Worm (Caenorhabditis elegans) whole organism, young adult: ENCODE data around the gene T20G5.13.

Experiments
- B0019.2 ChIP-seq: fragments of 200-800 bp; sonication (Bioruptor generic); conservative IDR thresholded peaks from 2 replicates; pipeline ENCODE4 v1.3.6; 2022; ENCODE audit warnings: missing genetic modification reagents, missing genetic modification characterization, missing compliant biosample characterization
- C17E4.6 ChIP-seq: fragments of 200-800 bp; sonication (Bioruptor generic); IDR thresholded peaks from 2 replicates; pipeline ENCODE4 v1.3.6; 2022; ENCODE audit warnings: missing genetic modification reagents, missing genetic modification characterization, missing compliant biosample characterization
- F33H1.4 ChIP-seq: fragments of 200-800 bp; sonication (Bioruptor generic); IDR thresholded peaks from 2 replicates; pipeline ENCODE4 v1.3.6; 2022; ENCODE audit warnings: missing genetic modification reagents, missing genetic modification characterization, missing compliant biosample characterization
- F55B11.4 ChIP-seq: sonication (generic microtip); optimal IDR thresholded peaks from 2 replicates; lab custom pipeline; 2016; ENCODE audit warnings: missing compliant biosample characterization, missing genetic modification characterization, borderline replicate concordance; ENCODE audit not compliant: insufficient read depth
- K12H6.12 ChIP-seq: fragments of 200-800 bp; sonication (Bioruptor generic); optimal IDR thresholded peaks from 2 replicates; lab custom pipeline; 2018; ENCODE audit warnings: mild to moderate bottlenecking, missing genetic modification characterization, missing compliant biosample characterization
- Y53F4B.3 ChIP-seq: fragments of 200-800 bp; sonication (Bioruptor generic); IDR thresholded peaks from 2 replicates; pipeline ENCODE4 v1.3.6; 2022; ENCODE audit warnings: missing genetic modification reagents, missing genetic modification characterization, missing compliant biosample characterization
- Y53G8AR.9 ChIP-seq: fragments of 200-800 bp; sonication (Bioruptor generic); conservative IDR thresholded peaks from 2 replicates; pipeline ENCODE4 v1.3.6; 2022; ENCODE audit warnings: missing genetic modification reagents, missing genetic modification characterization, missing compliant biosample characterization
- ZK185.1 ChIP-seq: sonication (generic microtip); optimal IDR thresholded peaks from 2 replicates; lab custom pipeline; 2016; ENCODE audit warnings: mild to moderate bottlenecking, missing genetic modification characterization, missing compliant biosample characterization; ENCODE audit not compliant: poor library complexity, severe bottlenecking
- akir-1 ChIP-seq: fragments of 200-800 bp; sonication (Bioruptor generic); optimal IDR thresholded peaks from 2 replicates; lab custom pipeline; 2018; ENCODE audit warnings: mild to moderate bottlenecking, missing genetic modification characterization, moderate library complexity, missing compliant biosample characterization
- ama-1 ChIP-seq, 3 experiments: fragments of 150-350 bp in 1 of 3; sonication (generic microtip) in 2 of 3; optimal IDR thresholded peaks; 2 replicates each; lab custom pipeline; 2014 to 2018; ENCODE audit warnings: missing biosample characterization in 2 of 3, missing genetic modification characterization in 2 of 3, missing genetic modification reagents in 2 of 3
- atf-7 ChIP-seq: sonication (generic microtip); optimal IDR thresholded peaks from 2 replicates; lab custom pipeline; 2017; ENCODE audit warnings: mild to moderate bottlenecking, missing genetic modification characterization, missing compliant biosample characterization
- athp-1 ChIP-seq: sonication (generic microtip); optimal IDR thresholded peaks from 2 replicates; lab custom pipeline; 2017; ENCODE audit warnings: mild to moderate bottlenecking, missing genetic modification characterization, missing compliant biosample characterization
- attf-3 ChIP-seq: fragments of 200-800 bp; sonication (Bioruptor generic); conservative IDR thresholded peaks from 2 replicates; pipeline ENCODE4 v1.3.6; 2022; ENCODE audit warnings: missing genetic modification reagents, missing genetic modification characterization, missing compliant biosample characterization
- efl-1 ChIP-seq: fragments of 150-350 bp; optimal IDR thresholded peaks from 2 replicates; lab custom pipeline; 2014; ENCODE audit warnings: missing biosample characterization, missing genetic modification reagents, missing genetic modification characterization
- egl-18 ChIP-seq: fragments of 200-800 bp; sonication (Bioruptor generic); IDR thresholded peaks from 2 replicates; pipeline ENCODE4 v1.3.6; 2022; ENCODE audit warnings: missing genetic modification reagents, missing genetic modification characterization, missing compliant biosample characterization
- ekl-4 ChIP-seq: fragments of 200-800 bp; sonication (Bioruptor generic); IDR thresholded peaks from 2 replicates; pipeline ENCODE4 v1.3.6; 2022; ENCODE audit warnings: missing genetic modification reagents, missing genetic modification characterization, missing compliant biosample characterization
- ets-4 ChIP-seq: fragments of 200-800 bp; sonication (Bioruptor generic); optimal IDR thresholded peaks from 2 replicates; lab custom pipeline; 2018; ENCODE audit warnings: mild to moderate bottlenecking, missing genetic modification characterization, missing compliant biosample characterization
- gei-17 ChIP-seq: fragments of 200-800 bp; sonication (Bioruptor generic); optimal IDR thresholded peaks from 2 replicates; lab custom pipeline; 2018; ENCODE audit warnings: mild to moderate bottlenecking, missing genetic modification characterization, missing compliant biosample characterization
- hmg-1.2 ChIP-seq: fragments of 200-800 bp; sonication (Bioruptor generic); IDR thresholded peaks from 2 replicates; pipeline ENCODE4 v1.3.6; 2022; ENCODE audit warnings: missing genetic modification reagents, missing genetic modification characterization, missing compliant biosample characterization
- hmg-20 ChIP-seq: fragments of 200-800 bp; sonication (Bioruptor generic); IDR thresholded peaks from 2 replicates; pipeline ENCODE4 v1.3.6; 2022; ENCODE audit warnings: missing genetic modification reagents, missing genetic modification characterization, missing compliant biosample characterization
- let-526 ChIP-seq: fragments of 200-800 bp; sonication (Bioruptor generic); IDR thresholded peaks from 2 replicates; pipeline ENCODE4 v1.3.6; 2022; ENCODE audit warnings: missing genetic modification reagents, missing genetic modification characterization, missing compliant biosample characterization
- lin-54 ChIP-seq: fragments of 200-800 bp; sonication (Bioruptor generic); optimal IDR thresholded peaks from 2 replicates; lab custom pipeline; 2018; ENCODE audit warnings: mild to moderate bottlenecking, missing genetic modification characterization, missing compliant biosample characterization
- lsy-27 ChIP-seq: sonication (generic microtip); optimal IDR thresholded peaks from 2 replicates; lab custom pipeline; 2017; ENCODE audit warnings: missing genetic modification characterization, mild to moderate bottlenecking, missing compliant biosample characterization, antibody characterized with exemption, missing genotype, borderline replicate concordance; ENCODE audit not compliant: insufficient read depth
- madf-8 ChIP-seq: fragments of 200-800 bp; sonication (Bioruptor generic); conservative IDR thresholded peaks from 2 replicates; pipeline ENCODE4 v1.3.6; 2022; ENCODE audit warnings: missing genetic modification reagents, missing genetic modification characterization, missing compliant biosample characterization
- mcd-1 ChIP-seq: fragments of 200-800 bp; sonication (Bioruptor generic); IDR thresholded peaks from 2 replicates; pipeline ENCODE4 v1.3.6; 2022; ENCODE audit warnings: missing genetic modification reagents, missing genetic modification characterization, missing compliant biosample characterization
- nfyb-1 ChIP-seq: fragments of 200-800 bp; sonication (Bioruptor generic); IDR thresholded peaks from 2 replicates; pipeline ENCODE4 v1.3.6; 2022; ENCODE audit warnings: missing genetic modification reagents, missing genetic modification characterization, missing compliant biosample characterization
- nhr-179 ChIP-seq: sonication (generic microtip); optimal IDR thresholded peaks from 2 replicates; lab custom pipeline; 2016; ENCODE audit warnings: mild to moderate bottlenecking, missing genetic modification characterization, missing compliant biosample characterization
- nhr-80 ChIP-seq: sonication (generic microtip); optimal IDR thresholded peaks from 2 replicates; lab custom pipeline; 2016; ENCODE audit warnings: missing genetic modification characterization, missing compliant biosample characterization
- sea-2 ChIP-seq: fragments of 200-800 bp; sonication (Bioruptor generic); IDR thresholded peaks from 2 replicates; pipeline ENCODE4 v1.3.6; 2022; ENCODE audit warnings: missing genetic modification characterization, missing compliant biosample characterization
- tbp1 ChIP-seq: fragments of 200-800 bp; sonication (Bioruptor generic); optimal IDR thresholded peaks from 2 replicates; lab custom pipeline; 2018; ENCODE audit warnings: mild to moderate bottlenecking, missing genetic modification characterization, missing compliant biosample characterization
- tlf-1 ChIP-seq: fragments of 200-800 bp; sonication (Bioruptor generic); optimal IDR thresholded peaks from 2 replicates; lab custom pipeline; 2018; ENCODE audit warnings: mild to moderate bottlenecking, missing genetic modification characterization, missing compliant biosample characterization
- zim-3 ChIP-seq: sonication (generic microtip); optimal IDR thresholded peaks from 2 replicates; lab custom pipeline; 2017; ENCODE audit warnings: mild to moderate bottlenecking, missing genetic modification characterization, moderate library complexity, missing compliant biosample characterization
- ztf-25 ChIP-seq: fragments of 200-800 bp; sonication (Bioruptor generic); IDR thresholded peaks from 2 replicates; pipeline ENCODE4 v1.3.6; 2022; ENCODE audit warnings: missing genetic modification reagents, missing genetic modification characterization, missing compliant biosample characterization
- ztf-26 ChIP-seq: sonication (generic microtip); optimal IDR thresholded peaks from 2 replicates; lab custom pipeline; 2017; ENCODE audit warnings: missing genetic modification characterization, missing compliant biosample characterization
- ztf-3 ChIP-seq: fragments of 200-800 bp; sonication (Bioruptor generic); optimal IDR thresholded peaks from 2 replicates; lab custom pipeline; 2018; ENCODE audit warnings: mild to moderate bottlenecking, missing genetic modification characterization, missing compliant biosample characterization

Gene T20G5.13

DNA sequence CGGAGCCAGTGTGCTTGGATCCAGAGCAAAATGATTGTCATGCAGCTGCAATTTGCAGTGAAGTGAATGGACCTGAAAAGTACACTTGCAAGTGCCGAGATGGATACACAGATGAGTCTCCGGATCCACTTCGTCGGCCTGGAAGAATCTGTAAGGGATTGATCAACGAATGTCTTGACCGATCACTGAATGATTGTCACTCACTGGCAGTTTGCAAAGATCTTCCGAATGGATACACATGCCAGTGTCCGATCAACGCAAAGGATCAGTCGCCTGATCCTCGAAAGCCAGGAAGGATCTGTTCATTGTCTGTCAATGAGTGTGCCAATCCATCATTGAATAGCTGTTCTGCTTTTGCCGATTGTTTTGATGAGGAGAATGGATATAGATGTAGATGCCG is 21.7 kb downstream of the T20G5.13 start:
- TF ChIP-seq tlf-1 (GFP tag; lab: Kevin White, UChicago) (no peak), lin-54 (no peak), athp-1 (tag; lab: Kevin White, UChicago) (no peak), egl-18 (no peak), ztf-26 (tag; lab: Kevin White, UChicago) (no peak), F55B11.4 (tag; lab: Kevin White, UChicago) (no peak), ZK185.1 (tag; lab: Kevin White, UChicago) (no peak), ama-1 (optimal IDR thresholded peaks at IDR 0.05; lab: Kevin White, UChicago) (no peak), ama-1 (GFP tag; optimal IDR thresholded peaks at IDR 0.05; lab: Kevin White, UChicago) (no peak), zim-3 (tag; lab: Kevin White, UChicago) (no peak), nhr-179 (tag; lab: Kevin White, UChicago) (no peak), atf-7 (tag; lab: Kevin White, UChicago) (no peak), B0019.2 (no peak)

DNA sequence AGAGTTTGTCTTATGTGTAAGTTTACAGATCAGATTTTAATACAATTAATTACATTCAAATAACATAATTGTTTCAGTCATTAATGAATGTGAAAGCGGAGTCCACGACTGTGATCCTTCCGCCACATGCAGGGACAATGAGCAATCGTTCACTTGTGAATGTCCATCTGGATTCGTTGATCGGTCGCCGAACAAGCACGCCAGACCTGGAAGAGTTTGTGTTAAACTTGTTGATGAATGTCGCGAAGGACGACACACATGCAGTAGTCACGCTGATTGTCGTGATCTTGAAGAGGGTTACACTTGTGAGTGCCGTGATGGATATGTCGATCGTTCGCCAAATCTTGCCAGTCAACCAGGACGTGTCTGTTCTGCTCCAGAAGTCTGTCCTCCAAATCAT is 22.6 kb downstream of the T20G5.13 start:
- TF ChIP-seq nfyb-1 (GFP tag; lab: Robert Waterston, UW), result no peak
- no peak for TF ChIP-seq sea-2
- no peak for TF ChIP-seq Y53G8AR.9
- TF ChIP-seq madf-8, result no peak
- no peak for TF ChIP-seq Y53F4B.3 (GFP tag; lab: Robert Waterston, UW)
- no peak for TF ChIP-seq let-526 (GFP tag; lab: Robert Waterston, UW)
- TF ChIP-seq ztf-3, result no peak
- no peak for TF ChIP-seq C17E4.6 (GFP tag; lab: Robert Waterston, UW)
- TF ChIP-seq gei-17, result no peak
- TF ChIP-seq ztf-25, result no peak
- no peak for TF ChIP-seq efl-1 (GFP tag; lab: Kevin White, UChicago)
- TF ChIP-seq ztf-26 (tag; lab: Kevin White, UChicago), result no peak
- TF ChIP-seq akir-1, result no peak

DNA sequence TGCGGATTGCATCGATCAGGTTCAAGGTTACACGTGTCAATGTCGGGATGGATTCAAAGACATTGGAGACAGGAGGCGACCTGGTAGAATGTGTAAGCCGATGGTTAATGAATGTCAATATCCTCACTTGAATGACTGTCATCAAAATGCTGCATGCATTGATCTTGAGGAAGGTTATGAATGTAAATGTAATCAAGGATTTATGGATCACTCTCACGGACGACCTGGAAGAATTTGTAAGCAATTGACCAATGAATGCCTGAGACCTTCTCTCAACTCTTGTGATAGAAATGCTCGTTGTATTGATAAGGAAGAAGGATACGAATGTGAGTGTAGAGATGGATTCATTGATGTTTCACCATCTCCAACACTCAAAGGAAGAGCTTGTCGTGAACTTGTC is 23.1 kb downstream of the T20G5.13 start:
- TF ChIP-seq nhr-80 (tag; lab: Kevin White, UChicago) (no peak), ets-4 (GFP tag; lab: Kevin White, UChicago) (no peak), mcd-1 (GFP tag; lab: Robert Waterston, UW) (no peak), attf-3 (GFP tag; lab: Robert Waterston, UW) (no peak), ekl-4 (no peak), K12H6.12 (tag; lab: Kevin White, UChicago) (no peak), F33H1.4 (GFP tag; lab: Robert Waterston, UW) (no peak), C17E4.6 (GFP tag; lab: Robert Waterston, UW) (no peak)
- TF ChIP-seq, all 124 proteins: peak for 0

DNA sequence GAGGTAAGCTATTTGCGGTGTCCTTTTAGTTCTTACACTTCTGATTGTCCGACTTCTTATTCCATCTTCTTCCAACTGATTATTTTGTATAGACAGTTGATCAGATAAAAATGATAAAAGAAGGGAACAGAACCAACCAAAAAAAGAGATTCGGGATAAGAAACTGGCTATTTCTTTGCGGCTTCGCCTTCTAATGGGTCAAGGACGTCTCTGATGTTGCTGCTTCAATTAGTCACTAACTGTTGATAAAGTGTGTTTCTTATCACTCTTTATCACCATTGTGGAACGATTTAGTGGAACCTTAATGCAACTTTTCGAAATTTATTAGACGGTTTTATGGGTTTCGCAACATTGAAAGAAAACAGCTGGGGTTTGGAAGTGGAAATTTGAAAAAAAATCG is 30.9 kb downstream of the T20G5.13 start:
- no peak for TF ChIP-seq ztf-26 (tag; lab: Kevin White, UChicago)
- no peak for TF ChIP-seq tbp1 (GFP tag; lab: Kevin White, UChicago)
- no peak for TF ChIP-seq ekl-4
- TF ChIP-seq hmg-1.2 (GFP tag; lab: Robert Waterston, UW), result no peak
- TF ChIP-seq lsy-27 (tag; lab: Kevin White, UChicago), result no peak
- TF ChIP-seq hmg-20, result no peak
